Worm (Caenorhabditis elegans) whole organism, mixed stage, embryonic: ENCODE data around the gene K07F5.8.

ENCODE experiments used
- M03D4.4 ChIP-seq: sonication (generic microtip); optimal IDR thresholded peaks from 2 replicates; lab custom pipeline; 2017; ENCODE audit warnings: mild to moderate bottlenecking, missing genetic modification characterization, missing compliant biosample characterization
- bed-3 ChIP-seq: fragments of 200-800 bp; sonication (Bioruptor generic); optimal IDR thresholded peaks from 3 replicates; lab custom pipeline; 2018; ENCODE audit warnings: mild to moderate bottlenecking, missing genetic modification characterization, moderate library complexity, missing compliant biosample characterization
- blmp-1 ChIP-seq: fragments of 150-350 bp; optimal IDR thresholded peaks from 2 replicates; lab custom pipeline; 2014; ENCODE audit warnings: missing biosample characterization, missing genetic modification characterization
- ceh-39 ChIP-seq: fragments of 150-350 bp; optimal IDR thresholded peaks from 2 replicates; lab custom pipeline; 2014; ENCODE audit warnings: missing biosample characterization, missing genetic modification characterization
- ceh-43 ChIP-seq: fragments of 200-800 bp; sonication (Bioruptor generic); optimal IDR thresholded peaks from 2 replicates; lab custom pipeline; 2018; ENCODE audit warnings: mild to moderate bottlenecking, missing genetic modification characterization, moderate library complexity, missing compliant biosample characterization
- ceh-83 ChIP-seq: fragments of 200-800 bp; sonication (Bioruptor generic); optimal IDR thresholded peaks from 2 replicates; lab custom pipeline; 2018; ENCODE audit warnings: mild to moderate bottlenecking, missing genetic modification characterization, missing compliant biosample characterization
- ces-1 ChIP-seq: fragments of 150-350 bp; optimal IDR thresholded peaks from 2 replicates; lab custom pipeline; 2014; ENCODE audit warnings: missing biosample characterization, missing genetic modification reagents, missing genetic modification characterization
- cnd-1 ChIP-seq: fragments of 200-800 bp; sonication (Bioruptor generic); optimal IDR thresholded peaks from 2 replicates; lab custom pipeline; 2018; ENCODE audit warnings: mild to moderate bottlenecking, missing genetic modification characterization, missing compliant biosample characterization
- drap-1 ChIP-seq: fragments of 200-800 bp; sonication (Bioruptor generic); optimal IDR thresholded peaks from 3 replicates; lab custom pipeline; 2018; ENCODE audit warnings: mild to moderate bottlenecking, missing genetic modification characterization, missing compliant biosample characterization
- elt-1 ChIP-seq: sonication (generic microtip); optimal IDR thresholded peaks from 2 replicates; lab custom pipeline; 2017; ENCODE audit warnings: missing genetic modification characterization, mild to moderate bottlenecking, missing compliant biosample characterization, antibody characterized with exemption, moderate library complexity, borderline replicate concordance; ENCODE audit not compliant: insufficient read depth
- elt-3 ChIP-seq: fragments of 150-350 bp; optimal IDR thresholded peaks from 2 replicates; lab custom pipeline; 2014; ENCODE audit warnings: missing biosample characterization, missing genetic modification characterization
- flh-1 ChIP-seq: fragments of 200-800 bp; sonication (Bioruptor generic); optimal IDR thresholded peaks from 2 replicates; lab custom pipeline; 2018; ENCODE audit warnings: mild to moderate bottlenecking, missing genetic modification characterization, moderate library complexity, missing compliant biosample characterization
- ham-2 ChIP-seq: fragments of 200-800 bp; sonication (Bioruptor generic); optimal IDR thresholded peaks from 2 replicates; lab custom pipeline; 2018; ENCODE audit warnings: mild to moderate bottlenecking, missing genetic modification characterization, missing compliant biosample characterization
- lin-13 ChIP-seq: fragments of 150-350 bp; optimal IDR thresholded peaks from 2 replicates; lab custom pipeline; 2014; ENCODE audit warnings: missing biosample characterization, missing genetic modification characterization
- lin-32 ChIP-seq: fragments of 200-800 bp; sonication (Bioruptor generic); optimal IDR thresholded peaks from 2 replicates; lab custom pipeline; 2018; ENCODE audit warnings: mild to moderate bottlenecking, missing genetic modification characterization, missing compliant biosample characterization
- lsy-2 ChIP-seq: fragments of 150-350 bp; optimal IDR thresholded peaks from 2 replicates; lab custom pipeline; 2014; ENCODE audit warnings: missing biosample characterization, missing genetic modification characterization
- mab-5 ChIP-seq: fragments of 150-350 bp; optimal IDR thresholded peaks from 2 replicates; lab custom pipeline; 2014; ENCODE audit warnings: missing biosample characterization, missing genetic modification characterization
- mep-1 ChIP-seq: fragments of 150-350 bp; optimal IDR thresholded peaks from 2 replicates; lab custom pipeline; 2017; ENCODE audit warnings: missing biosample characterization, missing genetic modification reagents, missing genetic modification characterization, inconsistent platforms
- mls-2 ChIP-seq: sonication (generic microtip); optimal IDR thresholded peaks from 2 replicates; lab custom pipeline; 2016; ENCODE audit warnings: mild to moderate bottlenecking, missing genetic modification characterization, moderate library complexity, missing compliant biosample characterization
- nhr-12 ChIP-seq: fragments of 150-350 bp; optimal IDR thresholded peaks from 2 replicates; lab custom pipeline; 2014; ENCODE audit warnings: missing biosample characterization, missing genetic modification characterization
- nhr-237 ChIP-seq: fragments of 150-350 bp; optimal IDR thresholded peaks from 2 replicates; lab custom pipeline; 2014; ENCODE audit warnings: missing biosample characterization, missing genetic modification characterization
- nhr-28 ChIP-seq: fragments of 150-350 bp; optimal IDR thresholded peaks from 2 replicates; lab custom pipeline; 2014; ENCODE audit warnings: missing biosample characterization, missing genetic modification characterization
- pha-4 ChIP-seq: fragments of 150-350 bp; optimal IDR thresholded peaks from 2 replicates; lab custom pipeline; 2018; ENCODE audit warnings: missing biosample characterization, missing genetic modification reagents, missing genetic modification characterization
- sem-2 ChIP-seq: fragments of 200-800 bp; sonication (Bioruptor generic); optimal IDR thresholded peaks from 2 replicates; lab custom pipeline; 2018; ENCODE audit warnings: mild to moderate bottlenecking, missing genetic modification characterization, missing compliant biosample characterization
- snpc-4 ChIP-seq: fragments of 150-350 bp; optimal IDR thresholded peaks from 2 replicates; lab custom pipeline; 2014; ENCODE audit warnings: missing biosample characterization, missing genetic modification characterization
- tbx-8 ChIP-seq: fragments of 200-800 bp; sonication (Bioruptor generic); optimal IDR thresholded peaks from 2 replicates; lab custom pipeline; 2018; ENCODE audit warnings: mild to moderate bottlenecking, missing genetic modification characterization, moderate library complexity, missing compliant biosample characterization
- unc-120 ChIP-seq: sonication (generic microtip); optimal IDR thresholded peaks from 2 replicates; lab custom pipeline; 2017; ENCODE audit warnings: missing genetic modification characterization, missing compliant biosample characterization; ENCODE audit not compliant: poor library complexity, severe bottlenecking
- unc-39 ChIP-seq: fragments of 150-350 bp; optimal IDR thresholded peaks from 2 replicates; lab custom pipeline; 2014; ENCODE audit warnings: missing biosample characterization, missing genetic modification characterization
- unc-62 ChIP-seq: fragments of 150-350 bp; optimal IDR thresholded peaks from 2 replicates; lab custom pipeline; 2014; ENCODE audit warnings: missing biosample characterization, missing genetic modification reagents, missing genetic modification characterization
- zip-8 ChIP-seq: fragments of 150-350 bp; optimal IDR thresholded peaks from 2 replicates; lab custom pipeline; 2014; ENCODE audit warnings: missing biosample characterization, missing genetic modification characterization
- ztf-11 ChIP-seq: fragments of 150-350 bp; optimal IDR thresholded peaks from 2 replicates; lab custom pipeline; 2014; ENCODE audit warnings: missing biosample characterization, missing genetic modification characterization

Gene K07F5.8

DNA sequence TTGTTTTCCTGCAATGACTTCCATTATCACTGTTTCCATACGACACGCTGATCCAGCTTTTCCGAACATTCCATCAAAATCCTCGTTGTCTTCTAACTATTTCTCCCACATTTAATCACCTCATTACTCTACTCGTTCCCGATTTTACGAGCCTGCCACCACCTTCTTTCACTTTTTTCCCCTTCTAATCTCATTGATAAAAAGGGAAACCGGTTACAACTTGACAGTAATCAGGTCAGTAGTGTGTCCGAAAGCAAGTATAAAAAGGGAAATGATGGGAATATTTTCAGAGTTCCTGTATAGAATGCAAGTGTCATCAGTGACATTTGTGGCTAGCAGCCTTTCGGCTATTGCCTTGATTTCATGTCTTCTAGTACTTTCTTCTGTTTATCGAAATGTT is 27.9 kb downstream of the K07F5.8 start, which contains the start of gene col-123:
Gene col-123 (plus strand): TSS at position 301 of the 400 bp plus-strand sequence.
- TF ChIP-seq ztf-11 (tag; lab: Kevin White, UChicago): no peak
- TF ChIP-seq unc-39 (tag; lab: Kevin White, UChicago): no peak
- no peak for TF ChIP-seq snpc-4 (tag; lab: Kevin White, UChicago)
- no peak for TF ChIP-seq unc-62
- no peak for TF ChIP-seq zip-8 (tag; lab: Kevin White, UChicago)
- no peak for TF ChIP-seq mep-1 (tag; lab: Kevin White, UChicago)
- TF ChIP-seq lsy-2 (tag; lab: Kevin White, UChicago): no peak
- no peak for TF ChIP-seq bed-3 (GFP tag; lab: Kevin White, UChicago)
- TF ChIP-seq lin-32: no peak
- no peak for TF ChIP-seq mls-2 (tag; lab: Kevin White, UChicago)
- no peak for TF ChIP-seq nhr-28 (tag; lab: Kevin White, UChicago)
- no peak for TF ChIP-seq flh-1 (GFP tag; lab: Kevin White, UChicago)
- no peak for TF ChIP-seq unc-120 (tag; lab: Kevin White, UChicago)
- TF ChIP-seq cnd-1 (tag; lab: Kevin White, UChicago): no peak
- no peak for TF ChIP-seq lin-13
- no peak for TF ChIP-seq sem-2
- TF ChIP-seq elt-1 (tag; lab: Kevin White, UChicago): no peak
- TF ChIP-seq, all 35 proteins: peak for 0

DNA sequence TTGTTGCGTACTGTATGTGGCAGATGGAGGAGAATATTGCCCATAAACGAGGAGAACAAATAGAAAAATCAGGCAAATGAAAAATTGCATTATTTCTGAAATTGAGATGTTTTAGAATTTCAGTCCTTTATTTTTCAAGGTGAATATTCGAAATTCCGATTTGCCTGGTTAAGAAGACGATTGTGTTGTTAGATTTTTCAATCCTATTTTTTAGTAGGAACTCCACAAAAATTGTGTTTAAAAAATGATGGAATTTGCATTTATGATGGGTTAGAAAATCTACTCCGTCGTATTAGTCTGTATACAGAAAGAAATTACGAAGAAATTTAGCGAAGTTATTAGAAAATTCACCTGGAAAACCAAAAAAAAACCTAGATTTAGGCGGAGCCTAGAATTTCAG is 34.1 kb downstream of the K07F5.8 start, which contains the start of gene egl-20:
Gene egl-20 (minus strand): TSS at position 101 of the 400 bp plus-strand sequence.
- no peak for TF ChIP-seq mep-1 (tag; lab: Kevin White, UChicago)
- TF ChIP-seq, all 35 proteins: peak for 0

DNA sequence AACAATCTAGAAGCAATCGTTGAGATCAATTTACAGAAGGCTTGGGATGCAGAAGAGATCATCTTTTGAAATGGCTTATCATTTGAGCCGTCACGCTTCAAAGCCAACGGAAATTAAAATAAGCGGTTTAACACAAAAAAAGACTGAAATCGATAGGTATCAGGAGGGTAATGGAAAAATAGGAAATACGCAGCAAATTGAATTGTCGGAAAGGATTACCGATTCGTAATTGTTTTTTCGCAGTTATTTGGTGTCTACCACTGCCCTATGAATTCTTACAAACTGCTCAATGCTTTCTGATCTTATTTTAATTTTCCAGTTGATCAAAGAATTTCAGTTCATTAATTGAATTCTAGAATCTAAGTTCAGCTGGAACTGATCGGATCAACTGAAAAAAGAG is 38.0 kb downstream of the K07F5.8 start:
- no peak for TF ChIP-seq mep-1 (tag; lab: Kevin White, UChicago)
- TF ChIP-seq lin-13: no peak
- no peak for TF ChIP-seq flh-1 (GFP tag; lab: Kevin White, UChicago)
- TF ChIP-seq ces-1 (GFP tag; lab: Kevin White, UChicago): no peak
- no peak for TF ChIP-seq unc-120 (tag; lab: Kevin White, UChicago)
- TF ChIP-seq elt-3 (tag; lab: Kevin White, UChicago): no peak
- TF ChIP-seq ceh-43 (GFP tag; lab: Kevin White, UChicago): no peak
- no peak for TF ChIP-seq nhr-28 (tag; lab: Kevin White, UChicago)
- no peak for TF ChIP-seq ham-2 (GFP tag; lab: Kevin White, UChicago)
- TF ChIP-seq nhr-12 (tag; lab: Kevin White, UChicago): no peak
- TF ChIP-seq ztf-11 (tag; lab: Kevin White, UChicago): no peak
- no peak for TF ChIP-seq mls-2 (tag; lab: Kevin White, UChicago)
- no peak for TF ChIP-seq tbx-8
- no peak for TF ChIP-seq lin-32

DNA sequence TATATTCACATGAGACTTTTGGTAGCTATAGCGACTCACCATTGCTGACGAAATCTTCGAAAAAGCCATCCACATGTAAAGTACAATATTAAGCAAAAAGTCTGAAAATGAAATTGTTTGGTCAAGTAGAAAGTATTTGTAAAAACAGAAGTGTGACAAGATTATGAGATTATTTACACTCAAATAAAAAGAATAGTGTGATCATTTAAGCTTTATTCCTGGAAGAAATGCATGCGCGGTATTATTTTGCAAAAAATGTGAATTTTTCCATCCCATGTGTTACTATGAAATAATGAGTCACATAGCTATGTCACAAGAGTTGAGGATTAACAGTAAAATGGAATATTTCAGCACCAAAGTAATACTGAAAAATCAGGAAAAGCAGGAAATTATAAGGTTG is 38.9 kb downstream of the K07F5.8 start, which contains the start of gene dct-15:
Gene dct-15 (minus strand): TSS at position 101 of the 400 bp plus-strand sequence.
- TF ChIP-seq nhr-28 (tag; lab: Kevin White, UChicago): no peak
- TF ChIP-seq sem-2: no peak
- no peak for TF ChIP-seq tbx-8
- no peak for TF ChIP-seq pha-4
- TF ChIP-seq mab-5 (tag; lab: Kevin White, UChicago): no peak
- no peak for TF ChIP-seq lin-32
- TF ChIP-seq M03D4.4 (tag; lab: Kevin White, UChicago): no peak
- TF ChIP-seq ceh-39 (tag; lab: Kevin White, UChicago): no peak
- no peak for TF ChIP-seq nhr-237 (tag; lab: Kevin White, UChicago)
- no peak for TF ChIP-seq ces-1 (GFP tag; lab: Kevin White, UChicago)
- TF ChIP-seq zip-8 (tag; lab: Kevin White, UChicago): no peak
- no peak for TF ChIP-seq ceh-83 (GFP tag; lab: Kevin White, UChicago)
- TF ChIP-seq, all 35 proteins: peak for 0

DNA sequence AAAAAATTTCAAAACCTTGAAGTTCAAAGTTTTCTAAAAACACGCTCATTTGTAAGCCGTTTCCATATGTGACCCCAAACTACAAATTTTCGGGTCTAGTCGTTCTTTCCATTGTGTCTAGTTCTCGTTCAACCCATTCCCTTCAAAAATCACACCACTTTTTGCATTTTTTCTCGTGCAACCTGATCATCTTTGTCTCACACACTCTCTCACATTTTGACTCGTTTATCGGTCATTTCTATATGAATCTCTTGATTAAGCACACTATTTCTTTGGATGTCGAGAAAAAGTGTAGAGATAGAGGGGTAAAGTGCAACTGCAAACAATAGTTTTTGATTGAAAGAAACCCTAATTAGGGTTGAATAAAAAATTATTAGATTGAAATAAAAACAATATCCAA is 46.0 kb downstream of the K07F5.8 start:
- no peak for TF ChIP-seq ceh-83 (GFP tag; lab: Kevin White, UChicago)
- no peak for TF ChIP-seq pha-4
- peak; percentile 52 for TF ChIP-seq unc-120 (tag; lab: Kevin White, UChicago)
- TF ChIP-seq ceh-39 (tag; lab: Kevin White, UChicago): peak; percentile 53
- no peak for TF ChIP-seq mls-2 (tag; lab: Kevin White, UChicago)
- TF ChIP-seq ceh-43 (GFP tag; lab: Kevin White, UChicago): no peak
- no peak for TF ChIP-seq nhr-12 (tag; lab: Kevin White, UChicago)
- no peak for TF ChIP-seq ztf-11 (tag; lab: Kevin White, UChicago)
- TF ChIP-seq ces-1 (GFP tag; lab: Kevin White, UChicago): peak; percentile 66
- TF ChIP-seq M03D4.4 (tag; lab: Kevin White, UChicago): no peak
- no peak for TF ChIP-seq bed-3 (GFP tag; lab: Kevin White, UChicago)
- no peak for TF ChIP-seq drap-1 (GFP tag; lab: Kevin White, UChicago)
- TF ChIP-seq blmp-1: no peak
- no peak for TF ChIP-seq sem-2
